Worm (Caenorhabditis elegans): ENCODE results near the gene T01H3.5.

- TF ChIP-seq mep-1 (tag; optimal IDR thresholded peaks at IDR 0.05) (no peak), pha-4 (tag; optimal IDR thresholded peaks at IDR 0.05) (no peak), snpc-4 (tag; optimal IDR thresholded peaks at IDR 0.05) (no peak), blmp-1 (tag; optimal IDR thresholded peaks at IDR 0.05) (no peak), bed-3 (GFP tag; optimal IDR thresholded peaks at IDR 0.05) (no peak), ceh-43 (GFP tag; optimal IDR thresholded peaks at IDR 0.05) (no peak), nhr-12 (tag; optimal IDR thresholded peaks at IDR 0.05) (no peak)
Measured at ce11 chrII:7920178-7920577, 40.8 kb downstream of the T01H3.5 start.

Measured in whole organism, mixed stage, embryonic.